Worm (Caenorhabditis elegans) whole organism, dauer: ENCODE results near the gene nex-3.

Experiments used
- unc-62 ChIP-seq: sonication (generic microtip); optimal IDR thresholded peaks from 2 replicates; lab custom pipeline; 2017; ENCODE audit warnings: missing biosample characterization, missing genetic modification reagents, missing genetic modification characterization

Gene nex-3

ce11 chrIII:4441781-4442180, at the start of gene nex-3:
Gene nex-3, plus strand, starts transcription at chrIII:4442081.
- no peak for TF ChIP-seq unc-62

ce11 chrIII:4394496-4394895, 47.4 kb upstream of the nex-3 start, which contains the start of gene R07E5.4:
Gene R07E5.4, plus strand, starts transcription at chrIII:4394796.
- TF ChIP-seq unc-62, result no peak

- TF ChIP-seq unc-62, result no peak
Measured at ce11 chrIII:4395857-4396256, 46.0 kb upstream of the nex-3 start.

DNA sequence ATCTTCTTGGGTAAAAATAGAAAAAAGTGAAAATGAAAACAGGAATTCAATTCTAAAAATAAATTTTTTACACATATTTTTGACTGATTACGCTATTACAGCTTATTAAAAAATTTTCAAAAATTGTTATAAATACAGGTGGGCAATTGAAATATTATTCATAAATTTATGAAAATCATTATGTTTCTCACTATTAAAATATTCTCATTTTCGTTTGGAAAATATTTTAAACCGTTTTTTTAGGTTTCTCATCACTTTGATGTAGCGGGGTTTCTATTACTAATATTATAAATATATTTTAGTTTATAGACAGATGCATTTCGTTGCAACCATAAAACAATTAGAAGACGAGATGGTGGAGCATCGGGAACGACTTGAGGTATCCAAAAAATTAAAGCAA, 44.8 kb upstream of the nex-3 start, which contains the start of gene R07E5.5:
Gene R07E5.5 (plus strand): TSS at position 301 of the 400 bp plus-strand sequence.
- no peak for TF ChIP-seq unc-62

- no peak for TF ChIP-seq unc-62
Measured at ce11 chrIII:4398463-4398862, 43.4 kb upstream of the nex-3 start, which contains the start of gene R07E5.6. Gene R07E5.6, plus strand, starts transcription at chrIII:4398763.

DNA sequence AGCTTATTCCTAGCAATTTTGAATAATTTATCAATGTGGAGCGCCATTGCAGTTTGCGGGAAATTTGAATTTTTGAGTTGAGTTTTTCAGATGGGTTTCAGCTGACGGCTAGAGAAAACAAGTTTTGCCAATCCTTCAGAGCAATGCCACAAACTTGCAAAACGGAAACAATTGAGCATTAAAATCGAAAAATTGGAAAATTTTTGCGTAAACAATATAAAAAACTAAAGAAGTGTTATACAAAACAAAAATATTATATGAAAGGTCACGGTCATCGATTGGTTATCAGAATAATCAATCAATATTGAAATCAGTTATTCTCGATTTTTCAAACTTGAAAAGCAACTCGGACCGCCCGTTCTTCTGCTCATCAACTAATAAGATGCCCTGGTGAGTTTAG, 40.7 kb upstream of the nex-3 start, which contains the start of gene R07E5.15:
Gene R07E5.15 (plus strand): TSS at position 301 of the 400 bp plus-strand sequence.
- TF ChIP-seq unc-62, result no peak

- no peak for TF ChIP-seq unc-62
Measured at ce11 chrIII:4404339-4404836, 37.5 kb upstream of the nex-3 start, which contains the start of the genes R07E5.17 and snfc-5. Gene R07E5.17, minus strand, starts transcription at chrIII:4404436. Gene snfc-5, plus strand, starts transcription at chrIII:4404786.

- no peak for TF ChIP-seq unc-62
Measured at ce11 chrIII:4405986-4406385, 35.9 kb upstream of the nex-3 start, which contains the start of gene rnp-4. Gene rnp-4, plus strand, starts transcription at chrIII:4406286.

DNA sequence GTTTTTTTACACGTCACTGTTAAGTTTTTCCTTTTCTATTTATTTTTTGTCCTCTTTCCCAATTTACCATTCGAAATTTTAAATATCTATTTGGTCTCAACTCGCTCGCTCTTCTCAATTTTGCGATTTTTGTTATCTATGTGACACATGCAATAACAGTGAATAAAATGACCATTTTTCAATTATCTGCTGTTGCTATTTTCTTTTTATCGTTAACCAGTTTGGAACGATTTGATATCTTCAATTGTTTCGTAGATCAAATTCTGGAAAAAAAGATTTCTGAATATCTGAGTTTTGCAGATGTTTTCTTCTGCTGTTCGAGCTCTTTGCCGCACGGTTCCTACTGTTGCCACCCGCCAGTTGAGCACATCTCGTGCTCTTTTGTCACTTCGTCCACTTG, 34.7 kb upstream of the nex-3 start, which contains the start of gene prdx-3:
Gene prdx-3 (plus strand): TSS at position 301 of the 400 bp plus-strand sequence.
- TF ChIP-seq unc-62, result no peak

ce11 chrIII:4408251-4408650, 33.6 kb upstream of the nex-3 start, which contains the start of gene gpch-1:
Gene gpch-1, plus strand, starts transcription at chrIII:4408551.
- no peak for TF ChIP-seq unc-62

DNA sequence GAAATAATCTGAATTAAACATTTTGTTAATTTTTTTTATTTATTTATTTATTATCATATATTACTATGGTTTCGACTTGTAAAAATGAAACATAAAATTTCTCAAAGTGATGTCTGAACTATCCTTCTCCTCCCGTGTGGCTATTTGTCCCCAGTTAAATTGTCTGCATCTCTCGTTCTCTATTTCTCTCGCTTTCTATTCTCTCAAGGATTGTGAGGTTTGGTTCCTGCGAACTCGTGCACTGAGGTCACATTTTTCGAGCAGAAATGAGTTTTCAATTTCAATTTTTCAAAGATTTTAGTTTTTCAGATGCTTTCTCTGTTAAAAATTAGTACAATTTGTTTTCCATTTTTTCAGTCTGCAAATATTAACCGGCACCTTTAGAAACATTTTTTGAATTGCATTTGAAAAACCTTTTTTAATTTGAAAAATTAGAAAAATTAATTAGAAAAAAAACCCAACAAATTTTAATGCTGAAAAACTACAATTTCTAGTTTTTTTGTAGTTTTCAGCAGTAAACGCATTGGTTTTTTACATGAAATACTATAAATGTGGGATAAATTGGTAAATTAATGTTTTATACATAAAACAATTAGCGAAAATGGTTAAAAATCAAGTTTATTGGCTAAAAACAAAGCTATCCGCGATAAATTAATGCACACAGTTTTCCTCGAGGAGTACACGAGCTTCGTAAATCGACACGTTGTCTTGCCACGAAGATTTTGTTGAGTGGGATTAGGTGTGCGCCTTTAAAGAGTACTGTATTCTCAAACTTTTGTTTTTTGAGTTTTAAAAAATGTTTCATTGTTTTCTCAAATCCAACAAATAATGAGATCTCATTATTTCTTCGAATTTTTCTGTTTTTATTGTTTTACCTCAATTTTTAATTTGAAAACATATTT, 29.5 kb upstream of the nex-3 start:
- no peak for TF ChIP-seq unc-62

DNA sequence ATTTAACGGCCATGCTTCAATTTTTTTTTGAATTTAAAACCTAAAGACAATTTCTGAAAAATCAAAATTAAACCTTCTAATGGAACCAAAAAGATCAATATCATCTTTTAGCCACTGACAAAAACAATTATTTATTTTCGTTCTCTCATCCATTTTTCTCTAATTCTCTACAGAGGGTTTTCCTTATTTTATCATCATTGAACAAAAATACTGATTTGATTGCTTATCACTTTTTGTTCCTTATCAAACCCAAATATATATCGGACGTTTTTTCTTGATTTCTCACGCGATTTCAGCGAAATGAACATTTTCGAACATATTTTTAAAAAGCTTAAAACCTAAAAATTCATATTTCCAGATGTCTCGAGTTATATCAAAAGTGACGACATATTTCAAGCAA, 28.8 kb upstream of the nex-3 start, which contains the start of gene mpc-1:
Gene mpc-1 (plus strand): TSS at position 359 of the 400 bp plus-strand sequence.
- no peak for TF ChIP-seq unc-62

- no peak for TF ChIP-seq unc-62
Measured at ce11 chrIII:4415135-4415534, 26.7 kb upstream of the nex-3 start, which contains the start of gene R07E5.11. Gene R07E5.11, minus strand, starts transcription at chrIII:4415235.

DNA sequence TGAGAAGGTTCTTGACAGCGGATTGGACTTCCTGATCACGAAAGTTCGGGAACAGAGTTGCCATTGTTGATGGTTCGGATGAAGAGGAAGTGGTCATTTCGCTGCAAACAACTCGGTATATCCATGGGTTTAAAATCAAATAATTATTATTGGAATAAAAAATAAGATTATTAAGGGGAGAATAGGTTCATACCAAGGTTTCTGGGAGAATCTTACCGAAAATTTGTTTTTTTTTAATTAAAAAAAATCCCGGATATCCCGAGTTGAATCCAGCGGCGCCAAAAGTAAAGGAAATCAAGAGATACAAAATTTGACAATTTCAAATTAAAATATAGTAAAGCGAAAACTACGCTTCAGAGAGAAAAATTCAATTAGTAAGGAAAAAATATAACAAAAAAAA, 23.9 kb upstream of the nex-3 start, which contains the start of the genes R07E5.19 and pdcd-2:
Gene R07E5.19 (minus strand): TSS at position 101 of the 400 bp plus-strand sequence.
Gene pdcd-2 (minus strand): TSS at position 102 of the 400 bp plus-strand sequence.
- TF ChIP-seq unc-62, result no peak

ce11 chrIII:4419117-4419978, 22.5 kb upstream of the nex-3 start, which contains the start of the genes R07E5.7 and cku-80:
Gene R07E5.7, minus strand, starts transcription at chrIII:4419167.
Gene cku-80, plus strand, starts transcription at chrIII:4419848.
- no peak for TF ChIP-seq unc-62

- TF ChIP-seq unc-62, result no peak
Measured at ce11 chrIII:4428797-4429196, 13.1 kb upstream of the nex-3 start.
